Worm (Caenorhabditis elegans): Measurements from ENCODE around the gene cutl-28.

cutl-28 gene

DNA sequence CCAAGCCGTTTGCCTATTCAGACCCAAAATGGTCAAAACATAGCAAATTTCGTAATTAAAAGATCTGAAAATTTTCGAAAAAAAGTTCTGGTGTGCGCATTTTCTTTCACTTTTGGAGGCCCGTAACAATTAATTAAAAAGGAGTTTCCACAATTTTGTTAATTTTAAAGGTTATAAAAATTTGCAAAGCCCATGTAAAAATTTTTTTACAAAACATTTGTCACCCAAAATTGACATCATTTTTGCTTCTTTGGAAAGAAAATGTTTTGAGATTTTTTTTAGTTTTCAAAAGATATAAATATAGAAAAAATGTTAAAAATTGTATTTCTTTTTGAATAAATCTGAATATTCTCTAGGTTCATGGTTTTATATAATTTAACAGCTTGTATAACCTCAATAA, 17.3 kb upstream of the cutl-28 start, which contains the start of gene K11H12.6:
TSS of gene K11H12.6 (plus strand) at position 301 of the 400 bp plus-strand sequence.
- TF ChIP-seq dao-5 (tag; optimal IDR thresholded peaks at IDR 0.05) (no peak), W03F9.2 (tag; optimal IDR thresholded peaks at IDR 0.05) (no peak), him-1 (tag; optimal IDR thresholded peaks at IDR 0.05) (no peak)

DNA sequence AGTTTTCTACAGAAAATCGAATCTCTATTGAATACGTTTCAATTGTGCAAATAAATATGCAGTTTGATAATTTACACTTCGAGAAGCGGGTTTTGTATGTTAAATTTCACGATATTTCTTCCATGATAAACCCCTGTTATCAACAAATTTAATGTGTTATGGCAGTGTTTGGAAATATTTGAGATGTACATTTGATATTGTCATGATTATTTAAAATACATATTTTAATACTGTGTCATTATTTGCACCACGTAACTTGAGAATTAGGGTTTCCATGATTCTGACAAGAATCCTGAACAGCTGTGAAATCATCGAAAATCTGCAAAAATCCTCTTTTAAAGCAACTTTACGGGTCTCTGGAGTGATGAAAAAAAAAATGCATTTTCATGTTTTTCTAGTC, 13.8 kb upstream of the cutl-28 start, which contains the start of gene K11H12.11:
TSS of gene K11H12.11 (minus strand) at position 101 of the 400 bp plus-strand sequence.
- no peak for TF ChIP-seq dao-5 (tag; optimal IDR thresholded peaks at IDR 0.05)
- no peak for TF ChIP-seq W03F9.2 (tag; optimal IDR thresholded peaks at IDR 0.05)
- TF ChIP-seq him-1 (tag; optimal IDR thresholded peaks at IDR 0.05): no peak

DNA sequence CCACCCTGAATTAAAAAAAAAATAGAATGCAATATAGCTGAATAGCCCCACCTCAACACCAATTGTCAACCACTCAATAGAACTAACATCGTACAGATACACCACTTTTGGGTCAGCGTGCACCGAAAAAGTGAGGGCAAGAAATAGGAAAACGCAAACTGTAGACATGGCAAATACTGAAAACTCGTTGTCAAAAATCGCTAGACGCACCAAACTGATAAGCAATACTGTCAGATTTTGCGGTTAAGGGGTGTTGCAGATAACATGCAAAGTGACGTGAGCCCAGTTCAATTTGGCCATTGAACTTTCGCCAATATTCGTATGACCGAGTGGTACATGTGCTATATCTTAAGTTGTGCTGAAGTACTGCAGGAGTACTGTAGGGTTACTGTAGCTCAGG, 11.0 kb upstream of the cutl-28 start, which contains the start of gene K11H12.3:
TSS of gene K11H12.3 (minus strand) at position 168 of the 400 bp plus-strand sequence.
- TF ChIP-seq dao-5 (tag; optimal IDR thresholded peaks at IDR 0.05) (no peak), him-1 (tag; optimal IDR thresholded peaks at IDR 0.05) (no peak), W03F9.2 (tag; optimal IDR thresholded peaks at IDR 0.05) (no peak)

DNA sequence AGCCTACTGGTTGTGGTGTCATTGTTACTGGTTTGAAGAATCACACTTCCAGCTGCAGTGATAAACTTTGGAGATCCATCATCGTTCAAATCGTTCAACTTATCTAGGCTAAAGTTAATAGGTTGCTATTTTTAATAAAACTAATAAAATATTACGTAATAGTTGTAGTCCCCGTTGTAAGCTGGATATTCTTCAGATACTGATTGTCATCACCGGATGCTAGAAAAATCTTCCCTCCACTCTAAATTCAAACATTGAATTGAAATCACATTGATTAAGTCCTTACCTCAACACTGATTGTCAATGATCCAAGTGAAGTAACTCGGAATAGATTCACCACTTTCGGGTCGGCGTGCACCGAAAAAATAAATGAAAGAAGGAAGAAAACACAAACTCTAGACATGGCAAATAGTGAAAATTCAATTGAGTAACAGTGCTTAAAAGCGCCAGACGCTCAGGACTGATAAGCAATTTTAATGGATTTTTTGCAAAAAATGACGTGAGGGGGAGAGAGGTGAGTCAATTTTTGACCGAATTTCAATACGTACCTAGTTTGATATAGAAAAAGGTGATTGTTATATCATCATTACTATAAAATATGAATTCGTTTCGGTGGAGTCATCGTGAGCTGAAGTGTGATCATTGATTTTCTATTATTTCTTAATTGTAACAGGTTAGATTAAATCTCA, 8.7 kb upstream of the cutl-28 start, which contains the start of the genes K11H12.4 and K11H12.10:
TSS of gene K11H12.4 (minus strand) at position 413 of the 689 bp plus-strand sequence.
TSS of gene K11H12.10 (plus strand) at position 605 of the 689 bp plus-strand sequence.
- TF ChIP-seq W03F9.2 (tag; optimal IDR thresholded peaks at IDR 0.05) (no peak), dao-5 (tag; optimal IDR thresholded peaks at IDR 0.05) (no peak), him-1 (tag; optimal IDR thresholded peaks at IDR 0.05) (no peak)

DNA sequence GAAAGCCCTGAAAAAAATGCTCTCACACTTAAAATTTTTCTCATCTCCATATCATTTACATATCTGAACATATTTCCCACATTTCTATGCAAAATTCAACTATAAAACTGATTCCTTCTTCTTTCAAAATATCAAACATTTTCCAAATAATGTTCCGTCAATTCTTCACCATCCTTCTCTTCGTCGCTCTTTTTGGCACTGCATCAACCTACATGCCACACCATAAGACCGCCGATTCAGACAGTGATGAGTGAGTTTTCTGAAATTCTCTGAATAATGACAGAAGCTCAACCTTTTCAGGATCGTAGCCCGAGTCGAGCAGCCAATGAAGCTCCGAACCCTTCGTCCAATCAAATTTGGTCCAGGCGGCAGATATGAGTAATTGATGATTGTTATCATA, 8.0 kb upstream of the cutl-28 start, which contains the start of gene K11H12.5:
TSS of gene K11H12.5 (plus strand) at position 301 of the 400 bp plus-strand sequence.
- no peak for TF ChIP-seq W03F9.2 (tag; optimal IDR thresholded peaks at IDR 0.05)
- no peak for TF ChIP-seq him-1 (tag; optimal IDR thresholded peaks at IDR 0.05)
- no peak for TF ChIP-seq dao-5 (tag; optimal IDR thresholded peaks at IDR 0.05)

DNA sequence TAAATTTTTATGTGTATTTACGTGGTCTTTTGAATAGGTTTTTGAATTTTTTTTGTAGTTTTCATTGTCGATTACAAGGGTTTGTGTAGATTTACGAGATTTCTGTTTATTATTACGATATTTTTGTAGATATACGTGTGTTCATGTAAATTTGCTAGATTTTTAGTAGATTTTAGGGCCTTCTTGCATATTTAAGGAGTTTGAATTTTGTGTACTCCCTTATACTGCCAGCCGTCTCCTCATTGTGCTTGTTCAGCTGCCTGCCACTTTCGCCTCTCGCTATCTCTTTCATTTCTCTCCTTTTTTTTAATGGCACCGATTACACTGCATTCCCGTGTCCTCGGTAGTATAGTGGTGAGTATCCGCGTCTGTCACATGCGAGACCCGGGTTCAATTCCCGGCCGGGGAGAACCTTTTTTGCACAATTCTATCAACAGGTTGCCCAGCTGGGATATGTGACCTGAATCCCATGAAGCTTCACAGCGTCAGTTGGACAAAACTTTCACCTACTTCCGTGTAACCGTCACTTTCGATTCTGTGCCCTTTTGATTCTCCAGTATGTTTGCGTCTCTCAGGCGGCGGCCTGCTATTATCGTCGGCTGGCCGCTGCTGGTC, 1.5 kb upstream of the cutl-28 start:
- peak; percentile 57 for TF ChIP-seq dao-5 (tag; optimal IDR thresholded peaks at IDR 0.05)
- no peak for TF ChIP-seq W03F9.2 (tag; optimal IDR thresholded peaks at IDR 0.05)
- peak; percentile 41 for TF ChIP-seq him-1 (tag; optimal IDR thresholded peaks at IDR 0.05)

DNA sequence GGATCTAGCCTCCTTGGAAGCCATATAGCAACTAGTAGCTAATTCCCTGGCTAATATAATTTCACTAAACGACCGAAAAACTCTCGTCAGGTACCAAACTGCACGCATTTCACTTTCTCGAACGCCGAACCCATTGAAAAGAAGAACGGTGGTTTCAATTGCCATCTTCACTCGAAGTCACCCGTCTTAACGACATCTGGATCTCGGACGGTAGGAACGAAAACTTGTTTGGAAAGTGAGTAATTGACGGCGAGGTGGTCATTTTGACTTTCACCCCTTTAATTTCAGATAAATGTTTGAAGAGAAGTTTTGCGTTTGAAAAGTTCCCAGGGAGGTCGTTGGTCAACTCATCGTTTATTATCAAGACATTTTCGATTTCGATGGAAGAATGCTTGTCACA, 451 bp downstream of the cutl-28 start:
- TF ChIP-seq him-1 (tag; optimal IDR thresholded peaks at IDR 0.05): no peak
- no peak for TF ChIP-seq W03F9.2 (tag; optimal IDR thresholded peaks at IDR 0.05)

DNA sequence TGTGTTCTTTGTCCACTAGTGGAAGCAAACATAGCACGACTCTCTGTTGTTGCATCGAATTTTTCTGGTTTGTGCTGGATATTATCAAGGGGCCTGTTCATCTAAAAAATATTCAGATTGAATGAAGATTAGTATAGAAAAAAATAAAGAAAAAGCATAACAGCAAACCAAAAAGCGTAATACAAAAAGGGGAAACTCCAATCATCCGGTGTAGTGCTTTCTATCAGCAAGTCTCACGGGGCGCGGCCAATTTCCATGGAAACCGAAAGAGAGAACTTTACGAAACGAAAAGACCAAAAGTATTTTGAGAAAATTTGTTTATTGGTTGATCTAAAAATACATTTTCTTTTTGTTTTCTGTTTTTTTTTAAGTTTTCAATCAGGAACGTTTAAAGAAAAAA, 14.0 kb downstream of the cutl-28 start, which contains the start of gene Y55F3C.17:
TSS of gene Y55F3C.17 (minus strand) at position 101 of the 400 bp plus-strand sequence.
- TF ChIP-seq dao-5 (tag; optimal IDR thresholded peaks at IDR 0.05) (no peak), him-1 (tag; optimal IDR thresholded peaks at IDR 0.05) (no peak), W03F9.2 (tag; optimal IDR thresholded peaks at IDR 0.05) (no peak)

DNA sequence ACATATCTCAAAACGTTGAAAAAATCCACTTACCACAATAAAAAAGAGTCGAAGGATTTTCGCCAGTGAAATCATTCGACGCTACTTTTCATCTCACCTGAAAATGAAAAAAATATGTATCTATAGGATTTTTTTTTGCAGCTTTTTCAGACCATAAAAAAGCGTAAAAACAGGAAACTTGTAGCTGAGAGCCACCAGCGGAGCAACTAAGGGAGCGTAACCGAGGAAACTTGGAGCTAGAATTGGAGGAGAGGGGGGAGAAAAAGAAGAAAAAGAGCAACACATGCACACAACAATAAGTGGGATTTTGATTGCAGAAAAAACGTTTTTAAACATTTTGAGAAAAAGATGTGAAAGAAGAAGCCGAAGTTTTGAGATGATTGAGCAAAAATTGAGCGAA, 23.3 kb downstream of the cutl-28 start, which contains the start of gene cutl-26:
TSS of gene cutl-26 (minus strand) at position 101 of the 400 bp plus-strand sequence.
- no peak for TF ChIP-seq him-1 (tag; optimal IDR thresholded peaks at IDR 0.05)
- TF ChIP-seq dao-5 (tag; optimal IDR thresholded peaks at IDR 0.05): no peak
- no peak for TF ChIP-seq W03F9.2 (tag; optimal IDR thresholded peaks at IDR 0.05)

DNA sequence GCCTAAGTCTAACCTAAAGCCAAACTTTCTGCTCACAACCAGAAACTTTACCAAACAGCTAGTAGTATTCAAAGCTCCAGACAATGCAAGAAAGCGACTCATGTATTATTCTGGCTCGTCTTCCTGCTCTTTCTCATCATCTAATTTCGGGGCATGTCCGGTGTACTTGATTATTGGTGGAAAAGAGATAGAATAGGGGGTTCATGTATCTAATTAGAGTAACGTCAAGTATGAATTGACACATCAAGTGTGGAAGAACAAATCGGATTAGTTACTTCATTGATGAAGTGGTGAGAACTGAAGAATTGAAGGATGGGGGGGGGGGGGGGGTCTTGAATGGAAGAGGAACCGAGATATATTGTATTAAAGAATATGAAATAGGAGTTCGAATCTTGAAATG, 31.1 kb downstream of the cutl-28 start:
- no peak for TF ChIP-seq dao-5 (tag; optimal IDR thresholded peaks at IDR 0.05)
- no peak for TF ChIP-seq W03F9.2 (tag; optimal IDR thresholded peaks at IDR 0.05)
- no peak for TF ChIP-seq him-1 (tag; optimal IDR thresholded peaks at IDR 0.05)

DNA sequence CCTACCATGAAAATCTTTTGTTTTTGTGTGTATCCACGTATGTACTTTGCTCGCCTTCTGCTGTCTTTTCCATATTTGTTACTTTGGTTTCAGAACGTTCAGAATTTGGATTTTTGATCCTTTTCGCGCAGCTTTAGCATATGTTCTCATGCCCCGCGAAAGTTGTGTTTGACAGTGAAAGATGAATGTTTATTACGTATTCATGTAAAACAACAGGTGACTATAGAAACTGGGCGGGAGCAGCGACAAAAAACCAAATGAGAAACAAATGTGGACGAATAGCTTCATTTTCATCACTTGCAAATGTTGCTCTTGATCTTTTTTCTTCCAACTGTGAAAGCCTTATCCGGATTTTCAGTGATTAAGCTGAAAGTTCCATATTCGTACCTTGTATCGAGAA, 32.0 kb downstream of the cutl-28 start, which contains the start of gene clec-164:
TSS of gene clec-164 (plus strand) at position 301 of the 400 bp plus-strand sequence.
- no peak for TF ChIP-seq W03F9.2 (tag; optimal IDR thresholded peaks at IDR 0.05)
- TF ChIP-seq him-1 (tag; optimal IDR thresholded peaks at IDR 0.05): no peak
- no peak for TF ChIP-seq dao-5 (tag; optimal IDR thresholded peaks at IDR 0.05)

DNA sequence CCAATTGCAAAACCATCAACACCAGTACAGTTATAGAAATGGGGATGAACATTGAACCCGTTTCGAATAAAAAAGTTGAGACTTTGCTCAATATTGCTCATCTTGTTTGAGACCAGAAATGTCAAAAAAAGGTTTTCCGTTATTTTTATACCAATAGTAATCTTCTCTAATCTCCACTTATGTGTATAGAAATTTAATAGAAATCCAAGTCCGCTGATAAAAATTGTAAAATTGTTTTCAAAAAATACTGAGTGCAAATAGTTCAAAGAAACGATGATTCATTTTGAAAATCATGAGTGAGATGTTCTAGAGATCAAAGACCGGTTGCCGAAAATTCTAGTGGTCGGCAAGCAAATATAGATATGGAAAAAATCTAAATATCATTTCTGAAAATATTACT, 35.1 kb downstream of the cutl-28 start, which contains the start of gene Y55F3C.10:
TSS of gene Y55F3C.10 (minus strand) at position 101 of the 400 bp plus-strand sequence.
- TF ChIP-seq him-1 (tag; optimal IDR thresholded peaks at IDR 0.05) (no peak), W03F9.2 (tag; optimal IDR thresholded peaks at IDR 0.05) (no peak), dao-5 (tag; optimal IDR thresholded peaks at IDR 0.05) (no peak)

DNA sequence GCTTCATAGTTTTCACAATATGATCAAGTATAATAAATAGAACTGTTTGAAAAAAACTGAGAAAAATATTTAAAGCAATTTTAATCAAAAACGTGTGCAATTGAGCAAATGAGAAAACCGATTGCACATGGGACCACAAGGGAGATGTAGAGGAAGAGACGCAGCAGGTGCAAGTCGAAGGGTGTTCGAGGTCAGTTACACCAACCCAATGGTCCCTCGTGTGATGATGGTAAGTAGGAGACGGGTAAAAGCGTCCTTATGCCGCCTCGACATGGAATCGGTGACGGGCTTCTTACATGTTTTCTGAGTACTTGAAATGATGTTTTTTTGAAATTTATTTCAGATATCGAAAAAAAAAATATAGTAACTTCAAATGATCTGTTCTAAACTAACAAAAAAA, 43.8 kb downstream of the cutl-28 start, which contains the start of gene Y55F3C.9:
TSS of gene Y55F3C.9 (minus strand) at position 101 of the 400 bp plus-strand sequence.
- no peak for TF ChIP-seq dao-5 (tag; optimal IDR thresholded peaks at IDR 0.05)
- TF ChIP-seq W03F9.2 (tag; optimal IDR thresholded peaks at IDR 0.05): no peak
- TF ChIP-seq him-1 (tag; optimal IDR thresholded peaks at IDR 0.05): no peak

DNA sequence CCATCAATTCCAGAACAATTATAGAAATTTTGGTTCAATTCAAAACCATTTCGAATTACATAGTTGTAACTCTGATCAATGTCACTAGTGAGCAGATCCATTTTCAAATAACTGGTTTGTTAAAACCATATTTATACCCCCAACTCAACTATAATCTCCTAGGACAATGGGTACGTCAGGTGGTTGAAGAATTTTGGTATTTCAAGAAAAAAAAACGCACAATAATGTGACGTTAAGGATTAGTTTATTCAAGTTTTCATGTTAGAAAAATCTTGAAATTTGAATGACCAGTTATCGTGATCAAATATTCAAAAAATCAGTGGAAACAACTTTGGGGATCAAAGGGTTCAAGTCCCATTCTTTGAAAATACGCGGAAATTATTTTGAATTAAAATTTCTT, 46.6 kb downstream of the cutl-28 start, which contains the start of gene srt-24:
TSS of gene srt-24 (minus strand) at position 101 of the 400 bp plus-strand sequence.
- TF ChIP-seq him-1 (tag; optimal IDR thresholded peaks at IDR 0.05) (no peak), W03F9.2 (tag; optimal IDR thresholded peaks at IDR 0.05) (no peak)
